Worm (Caenorhabditis elegans): ENCODE results near the gene T25D10.1.

DNA sequence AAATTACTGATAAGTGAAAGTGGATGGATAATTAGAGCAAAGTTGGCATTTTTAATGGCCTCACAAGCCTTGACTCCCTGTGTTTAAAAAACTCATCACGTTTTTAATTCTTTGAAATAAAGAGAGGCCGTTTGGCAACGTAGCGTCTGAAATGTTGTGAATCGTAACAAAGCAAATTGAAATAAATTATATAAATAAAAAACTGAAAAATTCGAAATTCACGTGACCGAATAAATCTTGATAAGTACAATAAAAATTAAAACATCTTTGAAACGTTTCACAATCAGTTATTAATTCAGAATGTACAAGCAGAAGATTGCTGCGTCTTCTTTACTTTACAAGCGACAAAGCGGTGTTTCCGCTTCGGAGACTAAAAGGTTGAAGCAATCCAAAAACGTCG lies 19.6 kb downstream of the T25D10.1 start, which contains the start of gene K03H9.3:
- no peak for TF ChIP-seq unc-30 (tag; optimal IDR thresholded peaks at IDR 0.05)
- no peak for TF ChIP-seq fos-1 (tag; optimal IDR thresholded peaks at IDR 0.05)
- TF ChIP-seq fkh-10 (GFP tag; optimal IDR thresholded peaks at IDR 0.05) = no peak
- no peak for TF ChIP-seq skn-1 (tag; optimal IDR thresholded peaks at IDR 0.05)
- no peak for TF ChIP-seq unc-86 (tag; optimal IDR thresholded peaks at IDR 0.05)
- TF ChIP-seq hlh-17 (GFP tag; optimal IDR thresholded peaks at IDR 0.05; ENCODE audit: borderline replicate concordance) = no peak
- TF ChIP-seq ama-1 (optimal IDR thresholded peaks at IDR 0.05) = no peak
- TF ChIP-seq elt-3 (tag; optimal IDR thresholded peaks at IDR 0.05) = no peak
- no peak for TF ChIP-seq swsn-7 (tag; optimal IDR thresholded peaks at IDR 0.05)
- TF ChIP-seq rnt-1 (tag; optimal IDR thresholded peaks at IDR 0.05) = no peak
- no peak for TF ChIP-seq mep-1 (tag; optimal IDR thresholded peaks at IDR 0.05)
- TF ChIP-seq irx-1 (tag; optimal IDR thresholded peaks at IDR 0.05) = no peak
- TF ChIP-seq lin-15B (tag; optimal IDR thresholded peaks at IDR 0.05) = no peak
- no peak for TF ChIP-seq aly-2 (tag; optimal IDR thresholded peaks at IDR 0.05)

Measured in whole organism, L1 larva.